Worm (Caenorhabditis elegans) whole organism, L4 larva: ENCODE results near the gene T09F5.20.

Experiments used
- D1046.2 ChIP-seq: fragments of 200-800 bp; sonication (Bioruptor generic); IDR thresholded peaks from 2 replicates; pipeline ENCODE4 v1.3.6; 2022; ENCODE audit warnings: missing genetic modification characterization, missing compliant biosample characterization
- F10B5.3 ChIP-seq: sonication (generic microtip); optimal IDR thresholded peaks from 2 replicates; lab custom pipeline; 2016; ENCODE audit warnings: mild to moderate bottlenecking, missing genetic modification characterization, missing compliant biosample characterization
- F26F4.8 ChIP-seq: fragments of 200-800 bp; sonication (Bioruptor generic); conservative IDR thresholded peaks from 2 replicates; pipeline ENCODE4 v1.3.6; 2022; ENCODE audit warnings: missing genetic modification characterization, missing compliant biosample characterization
- T20F7.1 ChIP-seq: fragments of 200-800 bp; sonication (Bioruptor generic); optimal IDR thresholded peaks from 2 replicates; lab custom pipeline; 2018; ENCODE audit warnings: mild to moderate bottlenecking, missing genetic modification characterization, missing compliant biosample characterization
- Y5F2A.4 ChIP-seq: fragments of 200-800 bp; sonication (Bioruptor generic); optimal IDR thresholded peaks from 2 replicates; lab custom pipeline; 2018; ENCODE audit warnings: mild to moderate bottlenecking, missing genetic modification characterization, missing compliant biosample characterization
- ama-1 ChIP-seq: fragments of 150-350 bp; optimal IDR thresholded peaks from 2 replicates; lab custom pipeline; 2014; ENCODE audit warnings: inconsistent platforms, mixed read lengths
- arid-1 ChIP-seq: fragments of 200-800 bp; sonication (Bioruptor generic); conservative IDR thresholded peaks from 2 replicates; pipeline ENCODE4 v1.3.6; 2022; ENCODE audit warnings: missing genetic modification reagents, missing genetic modification characterization, missing compliant biosample characterization
- ceh-28 ChIP-seq: fragments of 150-350 bp; optimal IDR thresholded peaks from 2 replicates; lab custom pipeline; 2014; ENCODE audit warnings: missing biosample characterization, missing genetic modification reagents, missing genetic modification characterization
- ceh-32 ChIP-seq: sonication (generic microtip); optimal IDR thresholded peaks from 2 replicates; lab custom pipeline; 2016; ENCODE audit warnings: mild to moderate bottlenecking, missing genetic modification characterization, missing compliant biosample characterization; ENCODE audit not compliant: poor library complexity
- ceh-44 ChIP-seq: fragments of 200-800 bp; sonication (Bioruptor generic); IDR thresholded peaks from 2 replicates; pipeline ENCODE4 v1.3.6; 2022; ENCODE audit warnings: missing genetic modification reagents, missing genetic modification characterization, missing compliant biosample characterization
- ceh-62 ChIP-seq: sonication (generic microtip); optimal IDR thresholded peaks from 2 replicates; lab custom pipeline; 2017; ENCODE audit warnings: missing biosample characterization, missing genetic modification characterization
- ceh-82 ChIP-seq: sonication (generic microtip); optimal IDR thresholded peaks from 2 replicates; lab custom pipeline; 2017; ENCODE audit warnings: missing biosample characterization, missing genetic modification characterization
- ces-1 ChIP-seq: fragments of 150-350 bp; sonication (generic microtip); optimal IDR thresholded peaks from 4 replicates; lab custom pipeline; 2014; ENCODE audit warnings: missing biosample characterization, missing genetic modification reagents, missing genetic modification characterization
- cey-2 ChIP-seq: sonication (generic microtip); optimal IDR thresholded peaks from 3 replicates; lab custom pipeline; 2017; ENCODE audit warnings: missing genetic modification characterization, mild to moderate bottlenecking, missing compliant biosample characterization, antibody characterized with exemption, borderline replicate concordance; ENCODE audit not compliant: insufficient read depth
- daf-12 ChIP-seq: fragments of 150-350 bp; optimal IDR thresholded peaks from 2 replicates; lab custom pipeline; 2014; ENCODE audit warnings: missing biosample characterization, missing genetic modification reagents, missing genetic modification characterization
- daf-16 ChIP-seq, 3 experiments: sonication (generic microtip); optimal IDR thresholded peaks; 2 replicates each; lab custom pipeline; 2016 to 2017; ENCODE audit warnings: missing genetic modification characterization in 3 of 3, missing genetic modification reagents in 3 of 3, mild to moderate bottlenecking in 2 of 3, missing compliant biosample characterization in 2 of 3, missing biosample characterization in 1 of 3, moderate library complexity in 1 of 3
- daf-19 ChIP-seq: fragments of 200-800 bp; sonication (Bioruptor generic); conservative IDR thresholded peaks from 2 replicates; pipeline ENCODE4 v1.3.6; 2022; ENCODE audit warnings: missing genetic modification characterization, missing compliant biosample characterization
- dmd-8 ChIP-seq: fragments of 200-800 bp; sonication (Bioruptor generic); IDR thresholded peaks from 2 replicates; pipeline ENCODE4 v1.3.6; 2022; ENCODE audit warnings: missing genetic modification characterization, missing compliant biosample characterization
- dmd-9 ChIP-seq: fragments of 200-800 bp; sonication (Bioruptor generic); IDR thresholded peaks from 2 replicates; pipeline ENCODE4 v1.3.6; 2022; ENCODE audit warnings: missing genetic modification reagents, missing genetic modification characterization, missing compliant biosample characterization
- dpl-1 ChIP-seq: fragments of 150-350 bp; optimal IDR thresholded peaks from 2 replicates; lab custom pipeline; 2014; ENCODE audit warnings: missing biosample characterization, missing genetic modification reagents, missing genetic modification characterization
- duxl-1 ChIP-seq: sonication (generic microtip); optimal IDR thresholded peaks from 2 replicates; lab custom pipeline; 2016; ENCODE audit warnings: mild to moderate bottlenecking, missing genetic modification characterization, moderate library complexity, missing compliant biosample characterization; ENCODE audit not compliant: poor library complexity
- egl-43 ChIP-seq: fragments of 200-800 bp; sonication (Bioruptor generic); IDR thresholded peaks from 2 replicates; pipeline ENCODE4 v1.3.6; 2022; ENCODE audit warnings: missing genetic modification reagents, missing genetic modification characterization, missing compliant biosample characterization
- fkh-10 ChIP-seq: fragments of 150-350 bp; optimal IDR thresholded peaks from 2 replicates; lab custom pipeline; 2014; ENCODE audit warnings: missing biosample characterization, missing genetic modification reagents, missing genetic modification characterization
- fos-1 ChIP-seq: fragments of 150-350 bp; optimal IDR thresholded peaks from 2 replicates; lab custom pipeline; 2014; ENCODE audit warnings: missing biosample characterization, missing genetic modification characterization
- hif-1 ChIP-seq, 2 experiments: sonication (generic microtip); optimal IDR thresholded peaks; 2 replicates each; lab custom pipeline; 2016 to 2017; ENCODE audit warnings: missing compliant biosample characterization in 2 of 2, missing genetic modification characterization in 2 of 2, missing genetic modification reagents in 2 of 2, missing genotype in 2 of 2, mild to moderate bottlenecking in 1 of 2
- hmg-1.1 ChIP-seq: fragments of 200-800 bp; sonication (Bioruptor generic); IDR thresholded peaks from 2 replicates; pipeline ENCODE4 v1.3.6; 2022; ENCODE audit warnings: missing genetic modification reagents, missing genetic modification characterization, missing compliant biosample characterization
- lin-1 ChIP-seq: fragments of 200-800 bp; sonication (Bioruptor generic); IDR thresholded peaks from 2 replicates; pipeline ENCODE4 v1.3.6; 2022; ENCODE audit warnings: missing genetic modification reagents, missing genetic modification characterization, missing compliant biosample characterization
- lin-13 ChIP-seq: fragments of 150-350 bp; optimal IDR thresholded peaks from 2 replicates; lab custom pipeline; 2014; ENCODE audit warnings: missing biosample characterization, missing genetic modification reagents, missing genetic modification characterization
- lin-15B ChIP-seq: fragments of 150-350 bp; sonication (generic microtip); optimal IDR thresholded peaks from 3 replicates; lab custom pipeline; 2014; ENCODE audit warnings: missing biosample characterization, missing genetic modification characterization
- lin-39 ChIP-seq: fragments of 150-350 bp; optimal IDR thresholded peaks from 2 replicates; lab custom pipeline; 2014; ENCODE audit warnings: missing biosample characterization, missing genetic modification reagents, missing genetic modification characterization
- madf-5 ChIP-seq, 2 experiments: fragments of 200-800 bp; sonication (Bioruptor generic); IDR thresholded peaks; 2 replicates each; pipeline ENCODE4 v1.3.6; 2022; ENCODE audit warnings: missing compliant biosample characterization in 2 of 2, missing genetic modification characterization in 2 of 2
- mes-2 ChIP-seq: sonication (generic microtip); optimal IDR thresholded peaks from 2 replicates; lab custom pipeline; 2016; ENCODE audit warnings: missing genotype, mild to moderate bottlenecking, missing genetic modification characterization, missing compliant biosample characterization; ENCODE audit not compliant: poor library complexity, severe bottlenecking
- mxl-3 ChIP-seq: fragments of 200-800 bp; sonication (Bioruptor generic); optimal IDR thresholded peaks from 2 replicates; lab custom pipeline; 2018; ENCODE audit warnings: mild to moderate bottlenecking, missing genetic modification characterization, missing compliant biosample characterization
- nhr-25 ChIP-seq: sonication (generic microtip); optimal IDR thresholded peaks from 2 replicates; lab custom pipeline; 2017; ENCODE audit warnings: missing genetic modification characterization, mild to moderate bottlenecking, missing compliant biosample characterization, antibody characterized with exemption, moderate library complexity, borderline replicate concordance; ENCODE audit not compliant: insufficient read depth
- nhr-41 ChIP-seq: fragments of 200-800 bp; sonication (Bioruptor generic); IDR thresholded peaks from 2 replicates; pipeline ENCODE4 v1.3.6; 2022; ENCODE audit warnings: missing genetic modification reagents, missing genetic modification characterization, missing compliant biosample characterization
- nhr-42 ChIP-seq: fragments of 200-800 bp; sonication (Bioruptor generic); IDR thresholded peaks from 2 replicates; pipeline ENCODE4 v1.3.6; 2022; ENCODE audit warnings: missing genetic modification characterization, missing compliant biosample characterization
- nhr-48 ChIP-seq: sonication (generic microtip); optimal IDR thresholded peaks from 2 replicates; lab custom pipeline; 2016; ENCODE audit warnings: mild to moderate bottlenecking, missing genetic modification characterization, missing compliant biosample characterization
- nhr-6 ChIP-seq: fragments of 150-350 bp; optimal IDR thresholded peaks from 2 replicates; lab custom pipeline; 2014; ENCODE audit warnings: missing biosample characterization, missing genetic modification characterization
- nhr-77 ChIP-seq: fragments of 150-350 bp; optimal IDR thresholded peaks from 2 replicates; lab custom pipeline; 2014; ENCODE audit warnings: missing biosample characterization, missing genetic modification characterization
- pha-4 ChIP-seq, 2 experiments: fragments of 150-350 bp in 1 of 2; fragments of 200-800 bp in 1 of 2; sonication (Bioruptor generic) in 1 of 2; IDR thresholded peaks in 1 of 2; optimal IDR thresholded peaks in 1 of 2; 2 replicates each; pipeline versions ENCODE4 v1.3.6 to Lab custom; 2014 to 2022; ENCODE audit warnings: missing genetic modification characterization in 2 of 2, missing genetic modification reagents in 2 of 2, missing biosample characterization in 1 of 2, missing compliant biosample characterization in 1 of 2
- saeg-2 ChIP-seq: fragments of 200-800 bp; sonication (Bioruptor generic); IDR thresholded peaks from 2 replicates; pipeline ENCODE4 v1.3.6; 2022; ENCODE audit warnings: missing genetic modification reagents, missing genetic modification characterization, missing compliant biosample characterization
- sdz-12 ChIP-seq: fragments of 200-800 bp; sonication (Bioruptor generic); optimal IDR thresholded peaks from 2 replicates; lab custom pipeline; 2018; ENCODE audit warnings: mild to moderate bottlenecking, missing genetic modification characterization, missing compliant biosample characterization
- snpc-1.2 ChIP-seq: fragments of 200-800 bp; sonication (Bioruptor generic); IDR thresholded peaks from 2 replicates; pipeline ENCODE4 v1.3.6; 2022; ENCODE audit warnings: missing genetic modification reagents, missing genetic modification characterization, missing compliant biosample characterization
- spr-1 ChIP-seq: sonication (generic microtip); optimal IDR thresholded peaks from 2 replicates; lab custom pipeline; 2016; ENCODE audit warnings: mild to moderate bottlenecking, missing genetic modification characterization, missing compliant biosample characterization
- unc-130 ChIP-seq: sonication (generic microtip); optimal IDR thresholded peaks from 2 replicates; lab custom pipeline; 2016; ENCODE audit warnings: missing genetic modification reagents, missing genetic modification characterization, missing compliant biosample characterization
- unc-39 ChIP-seq: sonication (generic microtip); optimal IDR thresholded peaks from 2 replicates; lab custom pipeline; 2017; ENCODE audit warnings: missing biosample characterization, missing genetic modification characterization
- zfp-2 ChIP-seq: sonication (generic microtip); optimal IDR thresholded peaks from 2 replicates; lab custom pipeline; 2016; ENCODE audit warnings: mild to moderate bottlenecking, missing genetic modification characterization, missing compliant biosample characterization
- zip-11 ChIP-seq: fragments of 200-800 bp; sonication (Bioruptor generic); IDR thresholded peaks from 2 replicates; pipeline ENCODE4 v1.3.6; 2022; ENCODE audit warnings: missing genetic modification characterization, missing compliant biosample characterization
- zip-2 ChIP-seq: fragments of 150-350 bp; optimal IDR thresholded peaks from 2 replicates; lab custom pipeline; 2014; ENCODE audit warnings: missing biosample characterization, missing genetic modification characterization
- ztf-11 ChIP-seq: fragments of 150-350 bp; optimal IDR thresholded peaks from 2 replicates; lab custom pipeline; 2014; ENCODE audit warnings: missing biosample characterization, missing genetic modification characterization

T09F5.20 gene

DNA sequence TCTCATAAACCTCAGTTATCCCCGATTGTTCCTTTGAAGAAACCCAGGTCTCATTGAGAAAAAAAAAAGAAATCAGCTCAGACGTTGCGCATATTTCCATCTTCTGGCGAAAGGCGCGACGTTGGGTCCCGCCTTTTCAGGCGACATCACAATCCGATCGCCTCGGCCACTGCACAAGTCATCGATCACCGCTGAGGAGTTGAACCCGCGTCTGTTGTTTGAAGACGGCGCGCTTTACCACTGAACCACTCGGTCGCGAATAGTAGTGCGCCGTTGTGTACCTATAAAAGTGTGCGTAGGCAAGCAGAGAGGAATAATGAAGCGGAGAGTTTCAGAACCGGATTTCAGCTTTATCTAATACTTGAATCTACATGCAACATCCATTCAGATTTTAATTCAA, 43.2 kb upstream of the T09F5.20 start, which contains the start of gene Y75B12B.11 (continued):
- TF ChIP-seq lin-15B (tag; lab: Kevin White, UChicago) (peak; percentile 34), daf-16 (GFP tag; optimal IDR thresholded peaks at IDR 0.05; lab: Kevin White, UChicago) (peak; percentile 88 to 98), daf-16 (tag; optimal IDR thresholded peaks at IDR 0.05; lab: Kevin White, UChicago) (peak; percentile 84), ceh-32 (tag; lab: Kevin White, UChicago) (peak; percentile 65), mxl-3 (GFP tag; lab: Kevin White, UChicago) (peak; percentile 81), nhr-41 (GFP tag; lab: Robert Waterston, UW) (peak; percentile 92), duxl-1 (peak; percentile 84), zip-2 (tag; lab: Kevin White, UChicago) (peak; percentile 45), nhr-6 (tag; lab: Kevin White, UChicago) (peak; percentile 96), D1046.2 (GFP tag; lab: Robert Waterston, UW) (peak; percentile 96), nhr-42 (peak; percentile 91), ceh-44 (peak; percentile 95), ceh-62 (tag; lab: Kevin White, UChicago) (no peak), nhr-77 (peak; percentile 58), daf-19 (peak; percentile 90), pha-4 (GFP tag; IDR thresholded peaks at IDR 0.05; lab: Robert Waterston, UW) (peak; percentile 97), pha-4 (tag; optimal IDR thresholded peaks at IDR 0.05; lab: Kevin White, UChicago) (no peak), arid-1 (GFP tag; lab: Robert Waterston, UW) (peak; percentile 97), hmg-1.1 (GFP tag; lab: Robert Waterston, UW) (peak; percentile 92), T20F7.1 (GFP tag; lab: Kevin White, UChicago) (peak; percentile 77), snpc-1.2 (GFP tag; lab: Robert Waterston, UW) (peak; percentile 94), dmd-9 (GFP tag; lab: Robert Waterston, UW) (peak; percentile 87), lin-39 (tag; lab: Kevin White, UChicago) (no peak), madf-5 (GFP tag; IDR thresholded peaks at IDR 0.05; lab: Robert Waterston, UW) (peak; percentile 88 to 90), unc-130 (GFP tag; lab: Kevin White, UChicago) (peak; percentile 92), ces-1 (GFP tag; lab: Kevin White, UChicago) (no peak), spr-1 (peak; percentile 95), fos-1 (tag; lab: Kevin White, UChicago) (no peak), zip-11 (GFP tag; lab: Robert Waterston, UW) (peak; percentile 88), saeg-2 (GFP tag; lab: Robert Waterston, UW) (peak; percentile 92), ceh-28 (tag; lab: Kevin White, UChicago) (no peak), sdz-12 (GFP tag; lab: Kevin White, UChicago) (peak; percentile 91), hif-1 (tag; optimal IDR thresholded peaks at IDR 0.05; lab: Kevin White, UChicago) (peak; percentile 39 to 66), ztf-11 (tag; lab: Kevin White, UChicago) (no peak), F10B5.3 (tag; lab: Kevin White, UChicago) (peak; percentile 85), ama-1 (peak; percentile 82), mes-2 (peak; percentile 93), F26F4.8 (GFP tag; lab: Robert Waterston, UW) (peak; percentile 99), Y5F2A.4 (GFP tag; lab: Kevin White, UChicago) (peak; percentile 94), lin-13 (GFP tag; lab: Kevin White, UChicago) (peak; percentile 93), cey-2 (tag; lab: Kevin White, UChicago) (no peak), lin-1 (GFP tag; lab: Robert Waterston, UW) (peak; percentile 96), nhr-48 (tag; lab: Kevin White, UChicago) (peak; percentile 83), daf-12 (tag; lab: Kevin White, UChicago) (no peak), fkh-10 (no peak), ceh-82 (tag; lab: Kevin White, UChicago) (no peak), dmd-8 (peak; percentile 99), unc-39 (tag; lab: Kevin White, UChicago) (no peak), nhr-25 (tag; lab: Kevin White, UChicago) (peak; percentile 45), dpl-1 (GFP tag; lab: Kevin White, UChicago) (peak; percentile 68), egl-43 (GFP tag; lab: Robert Waterston, UW) (peak; percentile 99), zfp-2 (tag; lab: Kevin White, UChicago) (peak; percentile 66)
